Fruit fly (Drosophila melanogaster): Measurements from ENCODE around the gene vex.

vex gene

dm6 chrX:10923711-10924281 is 115.9 kb downstream of the vex start, which contains the start of gene v:
Gene v (plus strand): TSS chrX:10923972.
- TF ChIP-seq Ets65A (GFP tag): peak; percentile 26
- peak; percentile 61 for TF ChIP-seq sug (tag; optimal IDR thresholded peaks at IDR 0.05)
- TF ChIP-seq salm (tag; optimal IDR thresholded peaks at IDR 0.05): no peak

- peak; percentile 63 for TF ChIP-seq ci (GFP tag; IDR thresholded peaks at IDR 0.05)
- no peak for TF ChIP-seq luna (GFP tag; optimal IDR thresholded peaks at IDR 0.05)
- TF ChIP-seq CG34376 (GFP tag; optimal IDR thresholded peaks at IDR 0.05): peak; percentile 9
- peak; percentile 28 for TF ChIP-seq Sox100B (GFP tag; optimal IDR thresholded peaks at IDR 0.05)
- TF ChIP-seq NC2α (GFP tag; optimal IDR thresholded peaks at IDR 0.05): no peak
- no peak for TF ChIP-seq Deaf1 (tag; optimal IDR thresholded peaks at IDR 0.05)
- TF ChIP-seq wek (GFP tag; optimal IDR thresholded peaks at IDR 0.05): peak; percentile 7
- TF ChIP-seq NfI (GFP tag; optimal IDR thresholded peaks at IDR 0.05): peak; percentile 24
- TF ChIP-seq CG13296 (GFP tag; optimal IDR thresholded peaks at IDR 0.05): peak; percentile 14
- TF ChIP-seq CG7271 (tag; optimal IDR thresholded peaks at IDR 0.05): peak; percentile 66
- TF ChIP-seq Lim3 (GFP tag; IDR thresholded peaks at IDR 0.05): no peak
- TF ChIP-seq CG6854 (GFP tag; optimal IDR thresholded peaks at IDR 0.05): peak; percentile 10
- TF ChIP-seq wdn (GFP tag; IDR thresholded peaks at IDR 0.05): no peak
- TF ChIP-seq Ets97D (GFP tag; optimal IDR thresholded peaks at IDR 0.05): peak; percentile 6
- peak; percentile 13 for TF ChIP-seq CG1233 (GFP tag; optimal IDR thresholded peaks at IDR 0.05)
- peak; percentile 7 for TF ChIP-seq CG17385 (GFP tag; optimal IDR thresholded peaks at IDR 0.05)
- TF ChIP-seq CG15479 (GFP tag; optimal IDR thresholded peaks at IDR 0.05): peak; percentile 27
Measured at dm6 chrX:10922178-10922577, 117.5 kb downstream of the vex start.

dm6 chrX:10921665-10922064 is 118.0 kb downstream of the vex start:
- TF ChIP-seq CG17612 (GFP tag; IDR thresholded peaks at IDR 0.05): peak; percentile 98
- no peak for TF ChIP-seq CG9797 (GFP tag; optimal IDR thresholded peaks at IDR 0.05)
- no peak for TF ChIP-seq unc-4 (GFP tag; IDR thresholded peaks at IDR 0.05; ENCODE audit: partially characterized antibody)
- no peak for TF ChIP-seq CG8944 (GFP tag; optimal IDR thresholded peaks at IDR 0.05)
- TF ChIP-seq Hey (tag; optimal IDR thresholded peaks at IDR 0.05): no peak
- peak; percentile 98 for TF ChIP-seq CG8290 (GFP tag; optimal IDR thresholded peaks at IDR 0.05)
- peak in 1 of 2 experiments; percentile 99 for TF ChIP-seq CG8290 (tag; optimal IDR thresholded peaks at IDR 0.05)
- no peak for TF ChIP-seq danr (GFP tag; IDR thresholded peaks at IDR 0.05)
- TF ChIP-seq lola (GFP tag; optimal IDR thresholded peaks at IDR 0.05): no peak
- TF ChIP-seq sens (GFP tag): peak; percentile 37
- TF ChIP-seq gsb (GFP tag; IDR thresholded peaks at IDR 0.05): no peak

All from whole organism, embryonic.